Fruit fly (Drosophila melanogaster) whole organism, adult: ENCODE data around the gene CG7860.

ENCODE experiments used
- CG1620 ChIP-seq: fragments of 200-800 bp; sonication (Bioruptor generic); optimal IDR thresholded peaks from 2 replicates; lab custom pipeline; 2016; ENCODE audit warnings: missing biosample characterization, missing genetic modification characterization
- CG7045 ChIP-seq: fragments of 200-800 bp; sonication (Bioruptor generic); optimal IDR thresholded peaks from 2 replicates; lab custom pipeline; 2017; ENCODE audit warnings: missing biosample characterization, mild to moderate bottlenecking, missing genetic modification characterization
- Clk ChIP-seq: fragments of 200-800 bp; sonication (Bioruptor generic); optimal IDR thresholded peaks from 2 replicates; lab custom pipeline; 2017; ENCODE audit warnings: missing biosample characterization, missing genetic modification characterization
- Crg-1 ChIP-seq: fragments of 200-800 bp; sonication (Bioruptor generic); optimal IDR thresholded peaks from 2 replicates; lab custom pipeline; 2016; ENCODE audit warnings: missing biosample characterization, missing genetic modification characterization
- Mnt ChIP-seq: fragments of 200-800 bp; sonication (Bioruptor generic); optimal IDR thresholded peaks from 2 replicates; lab custom pipeline; 2016; ENCODE audit warnings: missing biosample characterization, mild to moderate bottlenecking, missing genetic modification characterization
- tj ChIP-seq: fragments of 200-800 bp; sonication (Bioruptor generic); optimal IDR thresholded peaks from 3 replicates; lab custom pipeline; 2017; ENCODE audit warnings: missing biosample characterization, mild to moderate bottlenecking, missing genetic modification characterization, moderate library complexity
- toe ChIP-seq: fragments of 200-800 bp; sonication (Bioruptor generic); optimal IDR thresholded peaks from 2 replicates; lab custom pipeline; 2016; ENCODE audit warnings: missing biosample characterization, missing genetic modification characterization

DNA sequence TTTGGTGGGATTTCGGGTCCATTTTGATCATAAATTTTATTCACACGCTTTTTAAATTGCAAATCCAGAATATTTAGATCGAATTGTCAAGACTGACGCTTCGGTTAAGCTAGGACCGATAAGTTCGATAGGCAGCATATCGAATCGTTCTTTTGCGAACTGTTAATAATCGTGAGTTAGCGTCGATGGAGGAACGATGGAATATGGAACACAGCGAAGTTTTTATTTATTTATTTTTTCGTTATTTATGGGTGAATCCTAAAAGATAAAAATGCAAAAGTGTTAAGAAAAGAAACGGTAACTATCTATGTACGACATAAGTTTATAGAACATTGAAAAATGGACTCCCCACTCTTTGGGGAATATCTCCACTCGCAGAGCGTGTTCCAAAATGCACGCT lies 12.8 kb upstream of the CG7860 start, which contains the start of gene CG42300:
- TF ChIP-seq CG1620 (GFP tag; lab: Kevin White, UChicago) (no peak), Crg-1 (GFP tag; lab: Kevin White, UChicago) (no peak), Clk (GFP tag; lab: Kevin White, UChicago) (no peak), CG7045 (GFP tag; lab: Kevin White, UChicago) (no peak), toe (GFP tag; lab: Kevin White, UChicago) (no peak), tj (GFP tag; lab: Kevin White, UChicago) (no peak), Mnt (GFP tag; lab: Kevin White, UChicago) (no peak)
